Worm (Caenorhabditis elegans): ENCODE results near the gene nrsn-1.
A peak's percentile ranks its signal among the peaks of the same experiment; 100 is the strongest.

Gene nrsn-1

ce11 chrV:3739302-3739701, 23.5 kb upstream of the nrsn-1 start, which contains the start of gene hpo-36:
hpo-36 (minus strand) TSS chrV:3739402.
- TF ChIP-seq elt-1 (tag; optimal IDR thresholded peaks at IDR 0.05) (no peak), snpc-4 (tag; optimal IDR thresholded peaks at IDR 0.05) (peak; percentile 37), nhr-76 (tag; optimal IDR thresholded peaks at IDR 0.05) (no peak)

ce11 chrV:3738409-3738808, 22.6 kb upstream of the nrsn-1 start:
- TF ChIP-seq ceh-9 (tag; optimal IDR thresholded peaks at IDR 0.05) (no peak), pha-4 (tag; optimal IDR thresholded peaks at IDR 0.05) (no peak), aly-2 (tag; optimal IDR thresholded peaks at IDR 0.05) (no peak), elt-2 (tag; optimal IDR thresholded peaks at IDR 0.05) (no peak), R02D3.7 (tag; optimal IDR thresholded peaks at IDR 0.05) (no peak), ztf-11 (tag; optimal IDR thresholded peaks at IDR 0.05) (no peak), hmg-11 (tag; optimal IDR thresholded peaks at IDR 0.05) (no peak), ceh-16 (tag; optimal IDR thresholded peaks at IDR 0.05) (no peak), ztf-4 (tag; optimal IDR thresholded peaks at IDR 0.05) (no peak), egl-5 (tag; optimal IDR thresholded peaks at IDR 0.05) (no peak), lin-15B (tag; optimal IDR thresholded peaks at IDR 0.05) (no peak)

ce11 chrV:3724772-3725171, 9.0 kb upstream of the nrsn-1 start, which contains the start of gene str-30:
str-30 (plus strand) TSS chrV:3725072.
- TF ChIP-seq sea-2 (GFP tag; optimal IDR thresholded peaks at IDR 0.05) (no peak), nhr-76 (tag; optimal IDR thresholded peaks at IDR 0.05) (no peak), aly-2 (tag; optimal IDR thresholded peaks at IDR 0.05) (no peak), zag-1 (tag; optimal IDR thresholded peaks at IDR 0.05) (no peak), nhr-23 (tag; optimal IDR thresholded peaks at IDR 0.05) (no peak), daf-12 (tag; optimal IDR thresholded peaks at IDR 0.05) (no peak), nhr-67 (tag; optimal IDR thresholded peaks at IDR 0.05) (no peak)

- TF ChIP-seq egl-27 (tag; optimal IDR thresholded peaks at IDR 0.05) (no peak), mml-1 (tag; optimal IDR thresholded peaks at IDR 0.05) (no peak), eor-1 (tag; optimal IDR thresholded peaks at IDR 0.05) (no peak), nhr-76 (tag; optimal IDR thresholded peaks at IDR 0.05) (no peak), fkh-10 (GFP tag; optimal IDR thresholded peaks at IDR 0.05) (no peak), nhr-43 (tag; optimal IDR thresholded peaks at IDR 0.05; ENCODE audit: poor library complexity, severe bottlenecking) (no peak), pha-4 (tag; optimal IDR thresholded peaks at IDR 0.05) (no peak), jun-1 (tag; optimal IDR thresholded peaks at IDR 0.05) (no peak), unc-39 (tag; optimal IDR thresholded peaks at IDR 0.05) (no peak)
Observed at ce11 chrV:3718507-3718906, 2.7 kb upstream of the nrsn-1 start.

DNA sequence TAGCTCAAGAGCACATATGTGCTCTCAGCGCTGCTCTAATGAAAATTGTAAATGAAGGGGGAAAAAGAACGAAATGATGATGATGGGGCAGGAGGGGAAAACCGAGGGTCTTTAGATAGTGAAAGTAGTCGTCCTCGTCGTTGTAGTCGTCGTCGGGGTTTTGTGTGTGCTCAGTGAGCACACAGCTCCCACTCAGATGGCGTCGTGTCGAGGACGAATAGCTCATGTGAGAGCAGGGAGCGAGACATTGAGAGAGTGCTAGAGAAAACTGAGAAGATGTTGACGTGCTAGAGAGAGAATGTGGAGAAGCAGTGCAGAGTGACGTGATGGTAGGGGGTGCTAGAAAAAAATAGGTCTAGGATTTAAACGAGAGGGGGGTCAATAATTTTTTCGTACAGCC, 2.0 kb upstream of the nrsn-1 start:
- TF ChIP-seq sea-2 (GFP tag; optimal IDR thresholded peaks at IDR 0.05) (no peak), nhr-43 (tag; optimal IDR thresholded peaks at IDR 0.05; ENCODE audit: poor library complexity, severe bottlenecking) (no peak), hmg-11 (tag; optimal IDR thresholded peaks at IDR 0.05) (peak; percentile 2), zag-1 (tag; optimal IDR thresholded peaks at IDR 0.05) (no peak), nhr-67 (tag; optimal IDR thresholded peaks at IDR 0.05) (no peak), snpc-4 (tag; optimal IDR thresholded peaks at IDR 0.05) (peak; percentile 32), fkh-10 (GFP tag; optimal IDR thresholded peaks at IDR 0.05) (peak; percentile 60), unc-62 (GFP tag; optimal IDR thresholded peaks at IDR 0.05) (no peak), lin-39 (tag; optimal IDR thresholded peaks at IDR 0.05) (peak; percentile 86), fos-1 (tag; optimal IDR thresholded peaks at IDR 0.05) (no peak), ZK546.5 (tag; optimal IDR thresholded peaks at IDR 0.05) (no peak), ama-1 (optimal IDR thresholded peaks at IDR 0.05) (peak; percentile 29), elt-1 (tag; optimal IDR thresholded peaks at IDR 0.05) (no peak), ceh-28 (tag; optimal IDR thresholded peaks at IDR 0.05) (no peak), elt-2 (tag; optimal IDR thresholded peaks at IDR 0.05) (no peak), lin-15B (tag; optimal IDR thresholded peaks at IDR 0.05) (peak; percentile 16), ceh-9 (tag; optimal IDR thresholded peaks at IDR 0.05) (no peak), nhr-237 (tag; optimal IDR thresholded peaks at IDR 0.05) (no peak), nhr-77 (tag; optimal IDR thresholded peaks at IDR 0.05) (no peak), nfya-1 (tag; optimal IDR thresholded peaks at IDR 0.05; ENCODE audit: insufficient read depth) (peak; percentile 71)
